Worm (Caenorhabditis elegans): ENCODE measurements around the gene tbx-2.

The tbx-2 gene

DNA sequence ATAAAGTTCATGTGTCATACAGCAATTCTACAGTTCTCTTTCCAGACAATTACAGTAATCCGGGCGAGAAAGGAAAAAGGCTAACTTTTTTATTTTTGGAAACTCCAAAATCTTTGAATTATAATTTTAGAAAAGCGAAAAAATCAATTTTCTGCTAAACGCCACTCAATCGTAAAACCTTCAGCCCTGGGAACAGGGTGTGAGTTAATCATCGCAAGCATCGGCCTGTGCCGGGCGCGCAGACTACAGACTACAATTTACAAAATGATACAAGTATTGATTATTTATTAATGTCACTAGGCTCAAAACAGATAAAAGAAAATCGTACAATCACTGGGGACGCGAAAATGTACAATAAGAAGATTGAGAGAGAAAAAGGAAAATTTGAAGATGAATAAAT, 5.4 kb downstream of the tbx-2 start:
- TF ChIP-seq unc-62 (GFP tag; optimal IDR thresholded peaks at IDR 0.05): no peak

DNA sequence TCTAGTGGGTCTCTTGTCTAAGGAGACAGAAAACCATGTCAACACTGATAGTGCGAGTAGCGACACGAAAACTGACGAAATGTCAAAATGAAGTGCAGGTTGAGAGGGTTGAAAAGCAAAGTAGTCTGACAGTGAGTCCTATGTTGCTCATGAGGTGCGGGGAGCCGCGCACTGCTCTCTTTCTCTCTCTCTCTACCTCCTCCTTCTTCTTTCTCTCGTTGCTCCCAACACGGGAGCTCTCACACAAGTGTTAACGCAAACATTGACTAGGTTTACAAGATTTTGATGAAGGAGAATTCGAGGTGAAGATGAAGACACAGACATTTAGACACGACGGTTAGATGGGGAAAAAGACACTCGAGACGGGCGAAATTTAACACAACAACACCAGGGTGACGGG, 6.8 kb downstream of the tbx-2 start:
- no peak for TF ChIP-seq unc-62 (GFP tag; optimal IDR thresholded peaks at IDR 0.05)

DNA sequence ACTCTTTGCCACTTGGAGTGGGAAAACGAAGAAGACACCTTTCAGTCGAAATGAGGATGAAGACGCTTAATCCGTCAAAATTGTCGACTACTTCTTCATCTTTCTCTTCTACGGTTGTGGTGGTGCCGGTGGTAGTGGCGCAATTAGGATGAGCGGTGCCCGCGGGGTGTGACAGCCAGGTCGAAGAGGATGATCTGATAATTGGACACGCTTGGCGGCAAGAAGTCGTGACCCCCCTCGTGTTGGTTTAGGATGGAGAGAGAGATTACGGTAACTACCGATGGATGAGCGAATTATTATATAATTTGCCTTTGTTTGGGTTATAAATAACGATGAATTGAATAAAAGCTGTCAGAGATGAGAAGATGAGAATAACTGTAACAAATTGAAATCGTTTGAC, 9.1 kb downstream of the tbx-2 start:
- TF ChIP-seq unc-62 (GFP tag; optimal IDR thresholded peaks at IDR 0.05): no peak

DNA sequence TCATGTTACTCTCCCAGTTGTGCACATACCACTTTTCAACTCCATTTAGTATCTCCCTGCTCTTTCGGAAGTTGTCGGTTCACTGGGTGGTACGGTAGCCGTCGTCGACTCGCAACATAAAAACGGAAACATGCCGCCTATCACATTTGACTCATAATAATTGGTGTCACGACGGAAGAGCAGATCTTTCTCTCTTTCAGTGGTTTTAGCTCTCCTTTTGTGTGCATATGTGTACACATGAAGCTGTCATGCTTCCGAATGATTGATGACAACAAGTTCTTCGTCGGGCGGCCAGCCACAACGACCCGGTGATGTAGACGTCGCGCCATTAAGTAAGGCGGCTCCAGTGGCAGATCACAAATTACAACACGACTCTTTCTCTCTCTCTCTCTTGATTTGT, 10.3 kb downstream of the tbx-2 start:
- no peak for TF ChIP-seq unc-62 (GFP tag; optimal IDR thresholded peaks at IDR 0.05)

DNA sequence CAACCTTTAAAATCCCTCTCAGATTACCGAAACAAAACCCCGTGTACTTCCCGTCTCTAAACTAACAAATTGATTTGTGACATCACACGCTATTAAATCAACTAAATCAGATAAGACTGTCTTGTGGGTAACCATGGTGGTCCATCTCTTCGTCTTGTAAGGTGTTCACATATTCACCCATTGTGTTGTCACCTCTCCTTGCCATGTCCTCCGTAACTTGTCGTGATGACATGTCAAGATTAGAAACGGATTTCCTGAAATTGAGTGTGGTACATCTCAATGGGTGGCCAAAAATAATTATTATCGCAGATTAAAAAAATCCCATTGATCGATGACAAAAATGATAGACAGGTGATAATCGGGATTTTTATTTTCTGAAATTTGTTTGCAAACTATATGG, 11.7 kb downstream of the tbx-2 start:
- TF ChIP-seq unc-62 (GFP tag; optimal IDR thresholded peaks at IDR 0.05): no peak

DNA sequence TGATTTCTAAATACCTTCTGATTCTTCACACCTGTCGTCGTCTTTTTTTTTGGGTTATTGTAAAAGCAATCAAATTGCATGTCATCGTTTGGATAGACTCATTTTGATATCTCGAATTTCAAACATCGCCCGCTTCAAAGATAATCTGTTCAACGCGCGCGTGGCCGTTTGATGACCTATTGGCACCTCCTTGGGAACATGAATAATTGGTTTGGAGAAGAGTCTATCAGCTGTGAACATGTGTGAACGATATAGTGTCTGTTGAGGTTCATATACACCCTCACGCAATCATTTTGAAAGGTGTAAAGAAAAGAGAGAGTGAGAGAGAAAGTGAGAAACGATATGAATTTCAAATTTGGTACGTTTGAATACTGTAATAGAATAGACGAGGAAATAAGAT, 15.5 kb downstream of the tbx-2 start:
- no peak for TF ChIP-seq unc-62 (GFP tag; optimal IDR thresholded peaks at IDR 0.05)

DNA sequence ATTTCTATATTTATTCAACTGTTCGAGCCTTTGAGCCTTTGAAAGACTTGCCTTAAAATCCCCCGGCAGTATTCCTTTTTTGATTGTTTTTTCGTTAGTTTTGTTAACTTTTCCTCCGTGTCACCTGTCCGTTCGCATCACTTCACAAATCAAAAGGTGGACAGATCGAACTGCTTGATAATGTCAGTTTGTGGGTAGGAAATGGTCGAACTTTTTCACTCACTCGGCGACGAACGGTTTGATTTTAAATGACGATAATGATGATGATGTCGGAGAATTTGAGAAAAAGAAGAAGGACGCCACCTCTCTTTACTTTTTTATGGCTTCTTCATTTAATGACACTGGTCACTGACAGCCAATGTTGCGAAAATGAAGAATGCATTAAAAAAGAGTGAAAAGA, 17.0 kb downstream of the tbx-2 start:
- TF ChIP-seq unc-62 (GFP tag; optimal IDR thresholded peaks at IDR 0.05): no peak

DNA sequence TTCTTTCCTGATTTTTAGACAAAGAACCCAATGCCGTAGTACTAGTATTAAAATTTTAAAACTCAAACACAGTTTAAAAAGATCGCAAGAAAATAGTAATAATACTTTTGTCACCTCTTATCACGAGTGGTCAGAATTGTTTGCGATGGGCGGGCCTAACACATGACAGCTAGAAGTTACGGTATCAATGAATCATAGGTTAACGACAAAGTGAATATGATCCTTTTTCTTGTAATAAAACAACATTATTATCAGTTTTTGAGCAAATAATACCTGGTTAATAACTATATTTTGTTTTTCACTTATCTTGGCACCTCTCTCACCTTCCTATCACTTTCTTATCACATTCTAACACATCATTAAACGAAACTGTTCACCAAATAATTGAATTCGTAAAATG, 23.1 kb downstream of the tbx-2 start:
- TF ChIP-seq unc-62 (GFP tag; optimal IDR thresholded peaks at IDR 0.05): no peak

DNA sequence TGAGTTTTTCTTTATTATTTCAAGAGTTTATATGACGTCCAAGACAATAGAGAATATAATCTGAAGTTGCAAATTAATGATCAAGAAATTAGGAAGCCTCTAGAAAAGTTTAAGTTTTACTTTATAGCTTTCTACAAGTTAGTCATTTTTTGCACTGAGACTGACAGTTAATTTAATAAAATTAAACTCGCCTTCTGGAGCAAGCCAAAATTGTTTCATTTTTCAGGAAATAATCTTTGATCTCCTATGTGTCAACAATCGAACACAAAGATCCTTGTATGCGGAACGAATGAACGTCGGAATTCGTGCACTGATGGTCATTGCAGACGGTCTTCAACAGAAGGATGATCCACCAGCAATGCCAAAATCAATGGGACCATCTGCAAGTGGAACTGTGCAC, 23.7 kb downstream of the tbx-2 start:
- no peak for TF ChIP-seq unc-62 (GFP tag; optimal IDR thresholded peaks at IDR 0.05)

DNA sequence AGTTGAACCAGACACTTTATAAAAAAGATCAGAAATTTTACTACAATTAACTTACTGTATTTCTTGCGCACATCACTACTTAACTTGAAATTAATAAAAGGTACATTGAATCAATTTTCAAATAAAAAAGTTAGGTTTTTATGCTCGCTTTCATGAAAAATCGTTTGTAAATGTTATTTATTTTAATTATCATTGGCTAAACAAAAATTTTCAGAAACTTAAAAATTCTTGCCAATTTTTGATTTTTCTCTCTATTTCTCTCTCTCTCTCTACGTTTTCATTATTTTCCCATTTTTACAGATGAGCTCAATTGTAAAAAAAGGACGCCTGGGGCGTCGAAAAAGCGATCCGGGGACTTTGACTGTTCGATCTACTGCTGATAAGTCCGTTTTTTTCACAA, 26.7 kb downstream of the tbx-2 start, which contains the start of gene sax-2:
Gene sax-2, plus strand, starts transcription at position 301 of the 400 bp plus-strand sequence.
- no peak for TF ChIP-seq unc-62 (GFP tag; optimal IDR thresholded peaks at IDR 0.05)

DNA sequence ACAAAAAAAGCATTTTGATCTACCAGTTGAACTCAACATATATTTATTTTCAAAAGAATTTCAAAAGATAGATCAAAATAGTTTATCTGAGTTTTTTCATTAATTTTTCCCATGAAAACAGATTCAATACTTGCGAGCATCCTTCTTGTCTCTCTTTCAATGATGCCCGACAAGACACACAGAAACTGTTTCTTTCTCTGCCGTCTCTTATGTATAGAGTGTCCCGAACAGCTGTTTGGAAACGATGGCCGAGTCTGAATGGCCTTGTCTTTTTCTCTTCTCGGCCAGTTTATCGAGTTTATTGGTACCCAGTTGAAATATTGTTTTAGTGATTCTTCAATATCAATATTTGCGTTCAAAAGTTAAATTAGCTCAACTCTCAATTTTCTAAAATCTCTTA, 27.4 kb downstream of the tbx-2 start:
- no peak for TF ChIP-seq unc-62 (GFP tag; optimal IDR thresholded peaks at IDR 0.05)

DNA sequence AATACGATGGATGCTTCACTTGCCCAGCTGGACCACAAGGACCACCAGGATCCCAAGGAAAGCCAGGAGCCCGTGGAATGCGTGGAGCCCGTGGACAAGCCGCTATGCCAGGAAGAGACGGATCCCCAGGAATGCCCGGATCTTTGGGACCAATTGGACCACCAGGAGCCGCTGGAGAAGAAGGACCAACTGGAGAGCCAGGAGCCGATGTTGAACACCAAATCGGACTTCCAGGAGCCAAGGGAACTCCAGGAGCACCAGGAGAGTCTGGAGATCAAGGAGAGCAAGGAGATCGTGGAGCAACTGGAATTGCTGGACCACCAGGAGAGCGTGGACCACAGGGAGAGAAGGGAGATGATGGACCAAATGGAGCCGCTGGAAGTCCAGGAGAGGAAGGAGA, 28.1 kb downstream of the tbx-2 start:
- TF ChIP-seq unc-62 (GFP tag; optimal IDR thresholded peaks at IDR 0.05): no peak

DNA sequence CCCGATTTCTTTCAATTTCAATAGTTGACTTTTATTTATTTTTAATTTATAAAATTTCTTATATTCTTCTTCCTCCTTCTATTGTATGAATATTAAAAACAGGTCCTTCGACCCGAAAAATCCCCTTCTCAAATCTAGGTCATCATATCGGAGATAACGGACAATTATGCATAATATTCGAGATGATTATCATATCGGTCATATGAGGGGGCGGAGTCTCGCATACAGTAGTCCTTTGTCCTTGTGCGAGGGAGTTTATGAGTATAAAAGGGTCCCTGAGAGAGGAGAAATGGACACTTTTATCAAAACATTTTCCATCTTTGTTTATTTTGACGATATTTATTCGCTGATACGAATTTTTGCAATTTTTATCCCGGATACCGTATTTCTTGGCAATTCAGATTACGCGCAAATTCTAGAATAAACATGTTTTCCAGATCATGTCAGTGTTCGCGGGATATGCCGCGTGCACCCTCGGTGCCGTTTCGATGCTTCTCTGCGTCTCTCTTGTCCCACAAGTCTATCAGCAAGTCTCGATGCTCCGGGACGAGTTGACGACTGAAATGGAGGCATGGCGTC, 29.1 kb downstream of the tbx-2 start, which contains the start of gene dpy-17:
Gene dpy-17, plus strand, starts transcription at position 438 of the 579 bp plus-strand sequence.
- no peak for TF ChIP-seq unc-62 (GFP tag; optimal IDR thresholded peaks at IDR 0.05)

DNA sequence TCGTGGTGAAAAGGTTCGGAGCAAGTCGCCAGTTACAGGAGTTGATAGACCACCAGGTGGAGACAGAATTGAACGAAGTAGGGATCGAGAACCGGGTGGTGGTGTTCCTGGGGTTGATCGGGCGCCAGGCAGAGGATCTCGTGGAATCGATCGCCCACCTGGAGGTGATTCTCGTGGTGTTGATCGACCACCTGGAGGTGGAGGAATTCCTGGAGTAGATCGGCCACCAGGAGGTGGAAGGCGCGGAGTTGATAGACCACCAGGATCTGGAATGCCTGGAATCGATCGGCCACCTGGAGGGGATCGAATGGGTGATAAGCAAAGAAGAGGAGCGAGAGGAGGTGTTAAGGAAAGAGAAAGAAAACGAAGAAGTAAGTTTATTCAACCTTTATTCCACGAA, 30.6 kb downstream of the tbx-2 start:
- no peak for TF ChIP-seq unc-62 (GFP tag; optimal IDR thresholded peaks at IDR 0.05)

DNA sequence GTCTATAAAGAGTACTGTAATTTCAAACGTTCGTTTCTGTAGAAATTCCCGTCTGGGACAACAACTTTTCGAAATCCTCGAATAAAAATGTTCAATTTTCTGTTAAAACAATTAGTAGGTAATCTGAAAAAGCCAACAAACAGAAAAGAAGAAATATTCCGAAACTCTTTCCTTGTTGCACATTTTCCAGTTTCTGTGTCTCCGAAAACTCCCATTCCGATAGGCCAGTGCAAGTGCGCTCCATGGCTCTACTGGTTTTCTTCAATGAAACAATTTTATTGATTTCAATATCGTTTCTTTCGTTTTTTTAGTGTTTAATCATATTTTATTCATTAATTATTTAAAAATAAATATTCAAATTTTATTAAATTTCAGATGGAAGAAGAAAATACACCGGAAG, 33.5 kb downstream of the tbx-2 start, which contains the start of gene F54D8.6:
Gene F54D8.6, plus strand, starts transcription at position 370 of the 400 bp plus-strand sequence.
- TF ChIP-seq unc-62 (GFP tag; optimal IDR thresholded peaks at IDR 0.05): no peak

DNA sequence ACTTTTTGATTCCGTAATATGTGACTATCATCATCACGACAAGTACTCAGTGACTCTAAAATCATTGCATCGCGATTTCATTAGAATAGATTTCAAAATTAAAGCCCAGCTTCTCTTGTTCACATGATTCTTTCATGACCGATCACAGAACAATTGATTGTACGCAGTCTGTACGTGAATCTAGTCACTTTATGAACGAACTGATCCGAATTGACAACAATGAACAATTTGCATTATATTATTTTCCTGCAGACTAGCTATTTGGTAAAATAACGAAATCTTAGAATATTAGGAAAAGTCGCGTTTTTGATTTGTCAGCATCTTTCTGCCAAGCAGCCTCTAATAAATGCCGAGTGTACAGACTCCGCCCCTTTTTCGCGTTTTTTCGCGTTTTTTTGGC, 36.6 kb downstream of the tbx-2 start:
- TF ChIP-seq unc-62 (GFP tag; optimal IDR thresholded peaks at IDR 0.05): no peak

DNA sequence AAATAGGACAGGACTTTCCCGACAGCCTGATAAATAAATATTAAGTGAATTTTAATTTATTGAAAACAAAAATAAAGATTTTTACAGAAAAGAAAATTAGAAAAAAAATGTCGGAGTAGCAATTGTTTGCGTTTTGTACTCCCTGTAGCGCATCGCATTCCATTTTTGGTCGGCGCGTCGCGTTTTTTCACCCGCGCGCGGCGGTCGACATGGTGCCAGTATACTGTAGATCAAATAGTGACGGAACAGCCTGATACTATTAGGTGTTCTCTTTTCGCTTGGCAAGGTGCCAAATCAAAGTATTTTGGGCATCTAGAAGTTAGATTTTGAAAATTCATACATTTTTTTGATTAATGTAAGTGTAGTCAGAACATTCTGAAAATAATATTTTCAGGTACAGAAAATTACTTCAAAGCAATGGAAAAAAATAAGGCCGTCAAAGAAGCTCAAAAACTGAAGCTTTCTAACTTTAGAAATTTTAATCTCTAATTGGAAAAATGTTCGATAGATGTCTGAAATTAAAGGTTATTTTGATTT, 37.3 kb downstream of the tbx-2 start:
- TF ChIP-seq unc-62 (GFP tag; optimal IDR thresholded peaks at IDR 0.05): no peak

DNA sequence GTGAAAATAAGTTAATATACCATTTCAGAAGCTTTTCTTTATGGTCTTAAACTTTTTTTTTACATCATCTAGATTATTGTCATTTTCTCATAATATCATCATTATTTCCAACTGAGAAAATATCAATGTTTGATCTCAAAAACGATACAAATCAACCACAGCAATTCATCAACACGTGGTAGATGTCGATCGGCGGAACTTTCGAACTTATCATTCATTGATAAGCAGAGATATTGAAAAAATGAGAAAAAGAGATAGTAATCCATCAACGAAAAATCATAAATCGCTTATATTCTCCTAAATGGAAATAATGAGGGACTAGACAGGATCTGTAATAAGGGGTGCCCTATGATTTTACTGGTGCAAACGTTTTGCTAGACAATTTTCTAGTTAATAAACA, 39.4 kb downstream of the tbx-2 start:
- TF ChIP-seq unc-62 (GFP tag; optimal IDR thresholded peaks at IDR 0.05): no peak

Data from whole organism, dauer.